Fruit fly (Drosophila melanogaster): ENCODE measurements around the gene CG3587.

The CG3587 gene

dm6 chrX:1940020-1940419, at the start of gene CG3587, which contains the start of gene CG3857:
Gene CG3587, plus strand, starts transcription at chrX:1940307.
Gene CG3857, minus strand, starts transcription at chrX:1940040.
- TF ChIP-seq CG15710 (tag; optimal IDR thresholded peaks at IDR 0.05) (peak; percentile 69), Pif1B (GFP tag; optimal IDR thresholded peaks at IDR 0.05) (peak; percentile 39), CG8301 (tag; optimal IDR thresholded peaks at IDR 0.05) (peak; percentile 52), EcR (GFP tag; optimal IDR thresholded peaks at IDR 0.05) (peak; percentile 37), CG12605 (GFP tag; IDR thresholded peaks at IDR 0.05) (peak; percentile 23; the same call in 1 of the 2 replicates), D1 (tag; optimal IDR thresholded peaks at IDR 0.05) (no peak), Pif1A (GFP tag; optimal IDR thresholded peaks at IDR 0.05) (peak; percentile 68), CG13204 (GFP tag; optimal IDR thresholded peaks at IDR 0.05) (no peak), gl (tag; optimal IDR thresholded peaks at IDR 0.05) (peak; percentile 0), CG14655 (GFP tag; optimal IDR thresholded peaks at IDR 0.05) (peak; percentile 65), fd96Ca (GFP tag; IDR thresholded peaks at IDR 0.05) (peak; percentile 75), CG10348 (GFP tag; IDR thresholded peaks at IDR 0.05) (no peak), Ets98B (GFP tag; IDR thresholded peaks at IDR 0.05) (peak; percentile 58), Snoo (tag; optimal IDR thresholded peaks at IDR 0.05) (peak; percentile 65), CG4496 (GFP tag; IDR thresholded peaks at IDR 0.05) (peak; percentile 66), CG17806 (tag; optimal IDR thresholded peaks at IDR 0.05) (peak; percentile 37), CG34367 (tag; optimal IDR thresholded peaks at IDR 0.05) (peak; percentile 59), CG32121 (GFP tag; IDR thresholded peaks at IDR 0.05) (peak; percentile 37; the same call in 1 of the 2 replicates), rn (GFP tag; IDR thresholded peaks at IDR 0.05) (peak; percentile 30; the same call in 1 of the 2 replicates), CG8159 (tag; optimal IDR thresholded peaks at IDR 0.05) (peak; percentile 66), CG9948 (tag; optimal IDR thresholded peaks at IDR 0.05) (peak; percentile 35)

dm6 chrX:1893532-1893931, 46.6 kb upstream of the CG3587 start:
- TF ChIP-seq fd96Ca (GFP tag; IDR thresholded peaks at IDR 0.05), result no peak

- peak; percentile 30 for TF ChIP-seq CG8301 (tag; optimal IDR thresholded peaks at IDR 0.05)
- TF ChIP-seq CG34367 (tag; optimal IDR thresholded peaks at IDR 0.05), result peak; percentile 16
- peak; percentile 66 for TF ChIP-seq CG15710 (tag; optimal IDR thresholded peaks at IDR 0.05)
- TF ChIP-seq Ets98B (GFP tag; IDR thresholded peaks at IDR 0.05), result peak; percentile 48; the same call in 1 of the 2 replicates
- peak; percentile 27; the same call in 1 of the 2 replicates for TF ChIP-seq CG32121 (GFP tag; IDR thresholded peaks at IDR 0.05)
- no peak for TF ChIP-seq CG14655 (GFP tag; optimal IDR thresholded peaks at IDR 0.05)
- TF ChIP-seq Pif1A (GFP tag; optimal IDR thresholded peaks at IDR 0.05), result no peak
- no peak for TF ChIP-seq EcR (GFP tag; optimal IDR thresholded peaks at IDR 0.05)
- TF ChIP-seq CG13204 (GFP tag; optimal IDR thresholded peaks at IDR 0.05), result no peak
- TF ChIP-seq Pif1B (GFP tag; optimal IDR thresholded peaks at IDR 0.05), result no peak
- TF ChIP-seq rn (GFP tag; IDR thresholded peaks at IDR 0.05), result no peak
- TF ChIP-seq D1 (tag; optimal IDR thresholded peaks at IDR 0.05), result no peak
- TF ChIP-seq CG9948 (tag; optimal IDR thresholded peaks at IDR 0.05), result peak; percentile 33
- TF ChIP-seq CG12605 (GFP tag; IDR thresholded peaks at IDR 0.05), result no peak
- TF ChIP-seq gl (tag; optimal IDR thresholded peaks at IDR 0.05), result peak; percentile 16
- no peak for TF ChIP-seq CG10348 (GFP tag; IDR thresholded peaks at IDR 0.05)
- TF ChIP-seq Snoo (tag; optimal IDR thresholded peaks at IDR 0.05), result peak; percentile 48
- peak; percentile 58 for TF ChIP-seq CG8159 (tag; optimal IDR thresholded peaks at IDR 0.05)
- peak; percentile 73; the same call in 2 of the 3 replicates for TF ChIP-seq CG4496 (GFP tag; IDR thresholded peaks at IDR 0.05)
- TF ChIP-seq CG17806 (tag; optimal IDR thresholded peaks at IDR 0.05), result peak; percentile 39
- peak; percentile 60; the same call in 1 of the 3 replicates for TF ChIP-seq fd96Ca (GFP tag; IDR thresholded peaks at IDR 0.05)
Observed at dm6 chrX:1897384-1897783, 42.7 kb upstream of the CG3587 start.

- no peak for TF ChIP-seq gl (tag; optimal IDR thresholded peaks at IDR 0.05)
- no peak for TF ChIP-seq CG10348 (GFP tag; IDR thresholded peaks at IDR 0.05)
- TF ChIP-seq CG17806 (tag; optimal IDR thresholded peaks at IDR 0.05), result no peak
- TF ChIP-seq CG15710 (tag; optimal IDR thresholded peaks at IDR 0.05), result no peak
- TF ChIP-seq fd96Ca (GFP tag; IDR thresholded peaks at IDR 0.05), result no peak
- no peak for TF ChIP-seq CG4496 (GFP tag; IDR thresholded peaks at IDR 0.05)
- peak; percentile 31 for TF ChIP-seq Pif1B (GFP tag; optimal IDR thresholded peaks at IDR 0.05)
- no peak for TF ChIP-seq CG34367 (tag; optimal IDR thresholded peaks at IDR 0.05)
- TF ChIP-seq CG8159 (tag; optimal IDR thresholded peaks at IDR 0.05), result no peak
- TF ChIP-seq CG13204 (GFP tag; optimal IDR thresholded peaks at IDR 0.05), result peak; percentile 62
- TF ChIP-seq Ets98B (GFP tag; IDR thresholded peaks at IDR 0.05), result peak; percentile 21; the same call in 1 of the 2 replicates
Observed at dm6 chrX:1899445-1900085, 40.5 kb upstream of the CG3587 start.

- no peak for TF ChIP-seq gl (tag; optimal IDR thresholded peaks at IDR 0.05)
- TF ChIP-seq CG8159 (tag; optimal IDR thresholded peaks at IDR 0.05), result peak; percentile 12
Observed at dm6 chrX:1900123-1900818, 39.8 kb upstream of the CG3587 start, which contains the start of gene arm. Gene arm, minus strand, starts transcription at chrX:1900646.

- TF ChIP-seq Snoo (tag; optimal IDR thresholded peaks at IDR 0.05) (no peak), EcR (GFP tag; optimal IDR thresholded peaks at IDR 0.05) (peak; percentile 39)
Observed at dm6 chrX:1901605-1902136, 38.4 kb upstream of the CG3587 start, which contains the start of gene Ldaf1. Gene Ldaf1, minus strand, starts transcription at chrX:1901911.

All from whole organism, pupa.